Fruit fly (Drosophila melanogaster) whole organism, wandering third instar larva: Measurements from ENCODE around the gene CG3618.

Experiments
- Dfd ChIP-seq: fragments of >200 bp; optimal IDR thresholded peaks from 2 replicates; lab custom pipeline; 2017; ENCODE audit warnings: missing biosample characterization, missing genetic modification characterization
- HLH106 ChIP-seq: fragments of 200-800 bp; optimal IDR thresholded peaks from 3 replicates; lab custom pipeline; 2019; ENCODE audit warnings: missing biosample characterization, mild to moderate bottlenecking, missing genetic modification characterization, moderate library complexity
- Hr78 ChIP-seq: fragments of >200 bp; optimal IDR thresholded peaks from 2 replicates; lab custom pipeline; 2017; ENCODE audit warnings: missing biosample characterization, missing genetic modification characterization
- Jra ChIP-seq: sonication (Bioruptor generic); optimal IDR thresholded peaks from 2 replicates; lab custom pipeline; 2016; ENCODE audit warnings: missing biosample characterization, missing genetic modification characterization
- Sp1 ChIP-seq: fragments of 200-800 bp; sonication (Bioruptor generic); optimal IDR thresholded peaks from 3 replicates; lab custom pipeline; 2019; ENCODE audit warnings: missing biosample characterization, mild to moderate bottlenecking, missing genetic modification characterization, moderate library complexity
- br ChIP-seq: fragments of 200-800 bp; sonication (Bioruptor generic); optimal IDR thresholded peaks from 2 replicates; lab custom pipeline; 2016; ENCODE audit warnings: missing biosample characterization, missing genetic modification characterization
- dl ChIP-seq, 2 experiments: fragments of 175-275, 200-275 bp in 1 of 2; fragments of 200-275 bp in 1 of 2; sonication (Bioruptor generic); optimal IDR thresholded peaks; lab custom pipeline; 2018; ENCODE audit warnings: mild to moderate bottlenecking in 2 of 2, missing biosample characterization in 2 of 2, missing genetic modification characterization in 2 of 2, moderate library complexity in 2 of 2; ENCODE audit not compliant: partially characterized antibody in 2 of 2, insufficient read depth in 1 of 2
- dmrt93B ChIP-seq: fragments of 200-800 bp; sonication (Bioruptor generic); optimal IDR thresholded peaks from 2 replicates; lab custom pipeline; 2018; ENCODE audit warnings: missing biosample characterization, mild to moderate bottlenecking, missing genetic modification characterization
- dsf ChIP-seq: sonication (Bioruptor generic); optimal IDR thresholded peaks from 2 replicates; lab custom pipeline; 2016; ENCODE audit warnings: missing biosample characterization, missing genetic modification characterization, borderline replicate concordance
- h ChIP-seq: fragments of 200-800 bp; sonication (Bioruptor generic); optimal IDR thresholded peaks from 3 replicates; lab custom pipeline; 2016; ENCODE audit warnings: missing biosample characterization, mild to moderate bottlenecking, missing genetic modification characterization
- jim ChIP-seq: fragments of 175-275, 200-325 bp; sonication (Bioruptor generic); optimal IDR thresholded peaks from 2 replicates; lab custom pipeline; 2016; ENCODE audit warnings: missing biosample characterization, mild to moderate bottlenecking, missing genetic modification characterization
- psq ChIP-seq: fragments of 200-800 bp; sonication (Bioruptor generic); optimal IDR thresholded peaks from 3 replicates; lab custom pipeline; 2017; ENCODE audit warnings: missing biosample characterization, mild to moderate bottlenecking, missing genetic modification characterization, moderate library complexity
- rgr ChIP-seq: fragments of 200-800 bp; sonication (Bioruptor generic); optimal IDR thresholded peaks from 3 replicates; lab custom pipeline; 2016; ENCODE audit warnings: missing biosample characterization, mild to moderate bottlenecking, missing genetic modification characterization
- tai ChIP-seq: sonication (Bioruptor generic); optimal IDR thresholded peaks from 2 replicates; lab custom pipeline; 2016; ENCODE audit warnings: missing biosample characterization, missing genetic modification characterization

dm6 chr3L:20767227-20767626, 48.6 kb downstream of the CG3618 start:
- TF ChIP-seq h = no peak
- TF ChIP-seq dmrt93B = no peak
- TF ChIP-seq Dfd = no peak
- no peak for TF ChIP-seq rgr (GFP tag; lab: Kevin White, UChicago)
- no peak for TF ChIP-seq br (GFP tag; lab: Kevin White, UChicago)
- no peak for TF ChIP-seq HLH106 (tag; lab: Kevin White, UChicago)
- TF ChIP-seq psq (GFP tag; lab: Kevin White, UChicago) = no peak
- TF ChIP-seq jim (GFP tag; lab: Kevin White, UChicago) = no peak
- no peak for TF ChIP-seq dl (GFP tag; optimal IDR thresholded peaks at IDR 0.05; lab: Kevin White, UChicago; ENCODE audit: insufficient read depth in 1 of 2, partially characterized antibody in 2 of 2)
- TF ChIP-seq dsf = no peak
- no peak for TF ChIP-seq Jra (GFP tag; lab: Kevin White, UChicago)
- TF ChIP-seq tai (GFP tag; lab: Kevin White, UChicago) = no peak
- TF ChIP-seq Sp1 (GFP tag; lab: Kevin White, UChicago) = no peak
- TF ChIP-seq Hr78 (GFP tag; lab: Kevin White, UChicago) = no peak
